Worm (Caenorhabditis elegans) whole organism, L4 larva: Measurements from ENCODE around the gene T08D10.5.

Experiments used
- F49E8.2 ChIP-seq: sonication (generic microtip); optimal IDR thresholded peaks from 2 replicates; lab custom pipeline; 2016; ENCODE audit warnings: missing compliant biosample characterization, mild to moderate bottlenecking, missing genetic modification characterization, borderline replicate concordance
- T20F7.1 ChIP-seq: fragments of 200-800 bp; sonication (Bioruptor generic); optimal IDR thresholded peaks from 2 replicates; lab custom pipeline; 2018; ENCODE audit warnings: mild to moderate bottlenecking, missing genetic modification characterization, missing compliant biosample characterization
- T26A8.4 ChIP-seq: fragments of 200-800 bp; sonication (Bioruptor generic); IDR thresholded peaks from 2 replicates; pipeline ENCODE4 v1.3.6; 2022; ENCODE audit warnings: missing genetic modification characterization, missing compliant biosample characterization
- aha-1 ChIP-seq: fragments of 150-350 bp; peaks from one replicate; lab custom pipeline; 2014; ENCODE audit warnings: missing biosample characterization, missing genetic modification characterization
- attf-4 ChIP-seq: sonication (generic microtip); optimal IDR thresholded peaks from 3 replicates; lab custom pipeline; 2017; ENCODE audit warnings: missing biosample characterization, missing genetic modification characterization
- ceh-28 ChIP-seq: fragments of 150-350 bp; optimal IDR thresholded peaks from 2 replicates; lab custom pipeline; 2014; ENCODE audit warnings: missing biosample characterization, missing genetic modification reagents, missing genetic modification characterization
- ceh-32 ChIP-seq: sonication (generic microtip); optimal IDR thresholded peaks from 2 replicates; lab custom pipeline; 2016; ENCODE audit warnings: mild to moderate bottlenecking, missing genetic modification characterization, missing compliant biosample characterization; ENCODE audit not compliant: poor library complexity
- ceh-62 ChIP-seq: sonication (generic microtip); optimal IDR thresholded peaks from 2 replicates; lab custom pipeline; 2017; ENCODE audit warnings: missing biosample characterization, missing genetic modification characterization
- ceh-82 ChIP-seq: sonication (generic microtip); optimal IDR thresholded peaks from 2 replicates; lab custom pipeline; 2017; ENCODE audit warnings: missing biosample characterization, missing genetic modification characterization
- ces-1 ChIP-seq: fragments of 150-350 bp; sonication (generic microtip); optimal IDR thresholded peaks from 4 replicates; lab custom pipeline; 2014; ENCODE audit warnings: missing biosample characterization, missing genetic modification reagents, missing genetic modification characterization
- daf-12 ChIP-seq: fragments of 150-350 bp; optimal IDR thresholded peaks from 2 replicates; lab custom pipeline; 2014; ENCODE audit warnings: missing biosample characterization, missing genetic modification reagents, missing genetic modification characterization
- daf-16 ChIP-seq, 3 experiments: sonication (generic microtip); optimal IDR thresholded peaks; 2 replicates each; lab custom pipeline; 2016 to 2017; ENCODE audit warnings: missing genetic modification characterization in 3 of 3, missing genetic modification reagents in 3 of 3, mild to moderate bottlenecking in 2 of 3, missing compliant biosample characterization in 2 of 3, missing biosample characterization in 1 of 3, moderate library complexity in 1 of 3
- dpl-1 ChIP-seq: fragments of 150-350 bp; optimal IDR thresholded peaks from 2 replicates; lab custom pipeline; 2014; ENCODE audit warnings: missing biosample characterization, missing genetic modification reagents, missing genetic modification characterization
- duxl-1 ChIP-seq: sonication (generic microtip); optimal IDR thresholded peaks from 2 replicates; lab custom pipeline; 2016; ENCODE audit warnings: mild to moderate bottlenecking, missing genetic modification characterization, moderate library complexity, missing compliant biosample characterization; ENCODE audit not compliant: poor library complexity
- fkh-10 ChIP-seq: fragments of 150-350 bp; optimal IDR thresholded peaks from 2 replicates; lab custom pipeline; 2014; ENCODE audit warnings: missing biosample characterization, missing genetic modification reagents, missing genetic modification characterization
- fos-1 ChIP-seq: fragments of 150-350 bp; optimal IDR thresholded peaks from 2 replicates; lab custom pipeline; 2014; ENCODE audit warnings: missing biosample characterization, missing genetic modification characterization
- gei-8 ChIP-seq: fragments of 200-800 bp; sonication (Bioruptor generic); optimal IDR thresholded peaks from 2 replicates; lab custom pipeline; 2018; ENCODE audit warnings: mild to moderate bottlenecking, missing genetic modification characterization, missing compliant biosample characterization
- hif-1 ChIP-seq, 2 experiments: sonication (generic microtip); optimal IDR thresholded peaks; 2 replicates each; lab custom pipeline; 2016 to 2017; ENCODE audit warnings: missing compliant biosample characterization in 2 of 2, missing genetic modification characterization in 2 of 2, missing genetic modification reagents in 2 of 2, missing genotype in 2 of 2, mild to moderate bottlenecking in 1 of 2
- hlh-11 ChIP-seq: fragments of 200-800 bp; sonication (Bioruptor generic); optimal IDR thresholded peaks from 2 replicates; lab custom pipeline; 2018; ENCODE audit warnings: mild to moderate bottlenecking, missing genetic modification characterization, missing compliant biosample characterization
- hlh-30 ChIP-seq: sonication (generic microtip); optimal IDR thresholded peaks from 2 replicates; lab custom pipeline; 2017; ENCODE audit warnings: antibody characterized with exemption, mild to moderate bottlenecking, missing genetic modification characterization, missing compliant biosample characterization; ENCODE audit not compliant: insufficient read depth
- hmg-1.1 ChIP-seq: fragments of 200-800 bp; sonication (Bioruptor generic); IDR thresholded peaks from 2 replicates; pipeline ENCODE4 v1.3.6; 2022; ENCODE audit warnings: missing genetic modification reagents, missing genetic modification characterization, missing compliant biosample characterization
- jun-1 ChIP-seq: fragments of 150-350 bp; optimal IDR thresholded peaks from 2 replicates; lab custom pipeline; 2014; ENCODE audit warnings: missing biosample characterization, missing genetic modification reagents, missing genetic modification characterization
- lin-15B ChIP-seq: fragments of 150-350 bp; sonication (generic microtip); optimal IDR thresholded peaks from 3 replicates; lab custom pipeline; 2014; ENCODE audit warnings: missing biosample characterization, missing genetic modification characterization
- lin-38 ChIP-seq: fragments of 200-800 bp; sonication (Bioruptor generic); IDR thresholded peaks from 2 replicates; pipeline ENCODE4 v1.3.6; 2022; ENCODE audit warnings: missing genetic modification reagents, missing genetic modification characterization, missing compliant biosample characterization
- mdt-29 ChIP-seq: fragments of 200-800 bp; sonication (Bioruptor generic); IDR thresholded peaks from 2 replicates; pipeline ENCODE4 v1.3.6; 2022; ENCODE audit warnings: missing genetic modification reagents, missing genetic modification characterization, missing compliant biosample characterization
- mxl-2 ChIP-seq: fragments of 200-800 bp; sonication (Bioruptor generic); conservative IDR thresholded peaks from 2 replicates; pipeline ENCODE4 v1.3.6; 2022; ENCODE audit warnings: missing genetic modification reagents, missing genetic modification characterization, missing compliant biosample characterization
- mxl-3 ChIP-seq: fragments of 200-800 bp; sonication (Bioruptor generic); optimal IDR thresholded peaks from 2 replicates; lab custom pipeline; 2018; ENCODE audit warnings: mild to moderate bottlenecking, missing genetic modification characterization, missing compliant biosample characterization
- nhr-11 ChIP-seq: fragments of 150-350 bp; optimal IDR thresholded peaks from 2 replicates; lab custom pipeline; 2014; ENCODE audit warnings: missing biosample characterization, missing genetic modification characterization
- nhr-25 ChIP-seq: sonication (generic microtip); optimal IDR thresholded peaks from 2 replicates; lab custom pipeline; 2017; ENCODE audit warnings: missing genetic modification characterization, mild to moderate bottlenecking, missing compliant biosample characterization, antibody characterized with exemption, moderate library complexity, borderline replicate concordance; ENCODE audit not compliant: insufficient read depth
- nhr-42 ChIP-seq: fragments of 200-800 bp; sonication (Bioruptor generic); IDR thresholded peaks from 2 replicates; pipeline ENCODE4 v1.3.6; 2022; ENCODE audit warnings: missing genetic modification characterization, missing compliant biosample characterization
- nhr-6 ChIP-seq: fragments of 150-350 bp; optimal IDR thresholded peaks from 2 replicates; lab custom pipeline; 2014; ENCODE audit warnings: missing biosample characterization, missing genetic modification characterization
- pha-4 ChIP-seq, 2 experiments: fragments of 150-350 bp in 1 of 2; fragments of 200-800 bp in 1 of 2; sonication (Bioruptor generic) in 1 of 2; IDR thresholded peaks in 1 of 2; optimal IDR thresholded peaks in 1 of 2; 2 replicates each; pipeline versions ENCODE4 v1.3.6 to Lab custom; 2014 to 2022; ENCODE audit warnings: missing genetic modification characterization in 2 of 2, missing genetic modification reagents in 2 of 2, missing biosample characterization in 1 of 2, missing compliant biosample characterization in 1 of 2
- pqm-1 ChIP-seq: sonication (generic microtip); optimal IDR thresholded peaks from 2 replicates; lab custom pipeline; 2017; ENCODE audit warnings: missing biosample characterization, missing genetic modification characterization
- rbr-2 ChIP-seq: sonication (generic microtip); optimal IDR thresholded peaks from 2 replicates; lab custom pipeline; 2016; ENCODE audit warnings: missing genotype, missing genetic modification characterization, missing compliant biosample characterization
- set-16 ChIP-seq: fragments of 200-800 bp; sonication (Bioruptor generic); IDR thresholded peaks from 2 replicates; pipeline ENCODE4 v1.3.6; 2022; ENCODE audit warnings: missing genetic modification reagents, missing genetic modification characterization, missing compliant biosample characterization
- skn-1 ChIP-seq: fragments of 150-350 bp; optimal IDR thresholded peaks from 2 replicates; lab custom pipeline; 2014; ENCODE audit warnings: missing biosample characterization, missing genetic modification characterization
- snpc-4 ChIP-seq: fragments of 150-350 bp; optimal IDR thresholded peaks from 2 replicates; lab custom pipeline; 2014; ENCODE audit warnings: missing biosample characterization, missing genetic modification characterization
- unc-62 ChIP-seq, 3 experiments: fragments of 150-350 bp in 1 of 3; sonication (generic microtip); optimal IDR thresholded peaks in 2 of 3; peaks in 1 of 3; 1 replicate in 1 of 3; 2 replicates in 2 of 3; lab custom pipeline; 2014 to 2017; ENCODE audit warnings: missing biosample characterization in 3 of 3, missing genetic modification characterization in 3 of 3, missing genetic modification reagents in 3 of 3, missing genotype in 1 of 3
- vab-7 ChIP-seq: fragments of 200-800 bp; sonication (Bioruptor generic); IDR thresholded peaks from 2 replicates; pipeline ENCODE4 v1.3.6; 2022; ENCODE audit warnings: missing genetic modification reagents, missing genetic modification characterization, missing compliant biosample characterization
- zip-11 ChIP-seq: fragments of 200-800 bp; sonication (Bioruptor generic); IDR thresholded peaks from 2 replicates; pipeline ENCODE4 v1.3.6; 2022; ENCODE audit warnings: missing genetic modification characterization, missing compliant biosample characterization
- ztf-7 ChIP-seq: fragments of 150-350 bp; optimal IDR thresholded peaks from 2 replicates; lab custom pipeline; 2014; ENCODE audit warnings: missing biosample characterization, missing genetic modification characterization

T08D10.5 gene

ce11 chrX:11946788-11947463, 10.4 kb upstream of the T08D10.5 start, which contains the start of gene nfya-1 (continued):
- TF ChIP-seq daf-16 (GFP tag; optimal IDR thresholded peaks at IDR 0.05; lab: Kevin White, UChicago) (no peak), daf-16 (tag; optimal IDR thresholded peaks at IDR 0.05; lab: Kevin White, UChicago) (peak; percentile 54), fkh-10 (GFP tag; lab: Kevin White, UChicago) (no peak), attf-4 (tag; lab: Kevin White, UChicago) (no peak), nhr-42 (GFP tag; lab: Robert Waterston, UW) (no peak), aha-1 (peak; percentile 99), T26A8.4 (GFP tag; lab: Robert Waterston, UW) (peak; percentile 14; the same call in 1 of the 2 replicates), nhr-25 (peak; percentile 71), mxl-3 (GFP tag; lab: Kevin White, UChicago) (peak; percentile 35), zip-11 (no peak), daf-12 (no peak), snpc-4 (tag; lab: Kevin White, UChicago) (no peak), dpl-1 (GFP tag; lab: Kevin White, UChicago) (peak; percentile 28), ces-1 (GFP tag; lab: Kevin White, UChicago) (no peak), ceh-32 (tag; lab: Kevin White, UChicago) (no peak), mdt-29 (no peak), nhr-6 (peak; percentile 36), jun-1 (tag; lab: Kevin White, UChicago) (no peak), lin-15B (tag; lab: Kevin White, UChicago) (no peak), skn-1 (no peak), set-16 (GFP tag; lab: Robert Waterston, UW) (no peak), ceh-28 (tag; lab: Kevin White, UChicago) (peak; percentile 62), hif-1 (tag; optimal IDR thresholded peaks at IDR 0.05; lab: Kevin White, UChicago) (peak; percentile 19 to 98), hlh-30 (tag; lab: Kevin White, UChicago) (peak; percentile 67), mxl-2 (GFP tag; lab: Robert Waterston, UW) (no peak), hmg-1.1 (GFP tag; lab: Robert Waterston, UW) (peak; percentile 76), pha-4 (GFP tag; IDR thresholded peaks at IDR 0.05; lab: Robert Waterston, UW) (no peak), pha-4 (tag; optimal IDR thresholded peaks at IDR 0.05; lab: Kevin White, UChicago) (peak; percentile 55), hlh-11 (tag; lab: Kevin White, UChicago) (no peak), ceh-62 (tag; lab: Kevin White, UChicago) (no peak), fos-1 (tag; lab: Kevin White, UChicago) (no peak), ceh-82 (tag; lab: Kevin White, UChicago) (no peak), pqm-1 (tag; lab: Kevin White, UChicago) (no peak), gei-8 (no peak), rbr-2 (tag; lab: Kevin White, UChicago) (peak; percentile 45), nhr-11 (tag; lab: Kevin White, UChicago) (peak; percentile 13), unc-62 (GFP tag; optimal IDR thresholded peaks at IDR 0.05 in 1 of 2; lab: Kevin White, UChicago) (peak in 1 of 2 experiments; percentile 85), unc-62 (tag; optimal IDR thresholded peaks at IDR 0.05; lab: Kevin White, UChicago) (no peak), F49E8.2 (tag; lab: Kevin White, UChicago) (no peak), ztf-7 (tag; lab: Kevin White, UChicago) (no peak), vab-7 (GFP tag; lab: Robert Waterston, UW) (no peak), T20F7.1 (no peak), duxl-1 (tag; lab: Kevin White, UChicago) (peak; percentile 11), lin-38 (GFP tag; lab: Robert Waterston, UW) (no peak)
